Worm (Caenorhabditis elegans): ENCODE data around the gene Y44F5A.1.

DNA sequence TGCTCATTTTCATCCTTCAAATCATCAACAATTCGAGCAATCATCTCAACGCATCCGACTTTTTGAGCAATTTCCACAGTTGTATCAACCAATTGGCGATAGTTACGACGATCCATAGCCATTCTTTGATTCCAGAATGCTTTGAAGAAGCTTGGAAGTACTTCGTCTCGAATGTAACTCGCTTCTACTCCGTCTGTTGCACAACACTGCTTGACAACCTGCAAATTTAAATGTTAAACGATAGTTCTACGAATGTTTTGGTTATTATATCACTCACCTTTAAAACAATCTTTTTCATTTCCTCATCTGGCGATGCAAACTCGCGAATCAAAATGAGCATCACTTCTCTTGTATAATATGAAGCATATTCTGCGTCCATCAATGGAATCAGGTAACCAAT is 18.4 kb upstream of the Y44F5A.1 start:
- no peak for TF ChIP-seq ref-2 (tag; optimal IDR thresholded peaks at IDR 0.05)
- no peak for TF ChIP-seq eyg-1 (tag; optimal IDR thresholded peaks at IDR 0.05)
- TF ChIP-seq nhr-11 (tag; optimal IDR thresholded peaks at IDR 0.05) = no peak
- TF ChIP-seq fkh-10 (GFP tag; optimal IDR thresholded peaks at IDR 0.05) = no peak
- TF ChIP-seq ama-1 (optimal IDR thresholded peaks at IDR 0.05) = no peak
- no peak for TF ChIP-seq ceh-30 (tag; optimal IDR thresholded peaks at IDR 0.05)
- no peak for TF ChIP-seq pag-3 (tag; optimal IDR thresholded peaks at IDR 0.05; ENCODE audit: borderline replicate concordance)
- no peak for TF ChIP-seq C38D4.7 (GFP tag; optimal IDR thresholded peaks at IDR 0.05)
- TF ChIP-seq ets-4 (tag; optimal IDR thresholded peaks at IDR 0.05) = no peak
- no peak for TF ChIP-seq rnt-1 (tag; optimal IDR thresholded peaks at IDR 0.05)
